Worm (Caenorhabditis elegans): ENCODE measurements around the gene sri-20.

ce11 chrV:10371177-10371576 is 2.8 kb downstream of the sri-20 start:
- no peak for TF ChIP-seq ets-7 (tag; optimal IDR thresholded peaks at IDR 0.05)
- no peak for TF ChIP-seq F13C5.2 (tag; optimal IDR thresholded peaks at IDR 0.05)
- no peak for TF ChIP-seq hmbx-1 (tag; optimal IDR thresholded peaks at IDR 0.05)
- no peak for TF ChIP-seq tbx-11 (GFP tag; IDR thresholded peaks at IDR 0.05)
